Worm (Caenorhabditis elegans): ENCODE results near the gene igeg-2.

- TF ChIP-seq nhr-12 (tag; optimal IDR thresholded peaks at IDR 0.05) = no peak
- peak; percentile 60 for TF ChIP-seq nhr-129 (tag; optimal IDR thresholded peaks at IDR 0.05)
Observed at ce11 chrX:11464271-11465103, 18.1 kb upstream of the igeg-2 start.

Data from whole organism, L2 larva.